Worm (Caenorhabditis elegans): ENCODE data around the gene F35D11.3.

DNA sequence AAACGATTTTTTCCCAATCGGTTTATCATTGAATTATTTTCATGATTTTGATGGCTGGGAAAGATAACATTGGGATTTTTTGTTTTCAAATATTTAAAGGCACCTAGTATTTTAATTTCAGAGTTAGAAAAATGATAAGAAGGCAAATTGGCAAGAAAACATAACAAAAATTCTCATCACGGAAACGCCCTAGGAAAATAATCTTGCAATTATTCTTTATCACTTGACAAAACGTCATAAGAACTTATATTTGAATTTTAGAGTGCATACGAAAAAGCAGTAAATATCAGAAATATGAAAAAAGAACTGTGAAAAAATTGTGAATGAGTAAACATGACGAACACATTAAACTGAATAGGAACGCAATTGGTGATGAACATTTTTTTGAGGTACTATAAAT, 49.2 kb downstream of the F35D11.3 start:
- no peak for TF ChIP-seq pha-2 (tag; optimal IDR thresholded peaks at IDR 0.05)
- TF ChIP-seq pat-9 (tag; optimal IDR thresholded peaks at IDR 0.05) = no peak
- TF ChIP-seq K02D7.2 (tag; optimal IDR thresholded peaks at IDR 0.05) = no peak
- no peak for TF ChIP-seq elt-2 (tag; optimal IDR thresholded peaks at IDR 0.05)
- no peak for TF ChIP-seq tbx-7 (tag; optimal IDR thresholded peaks at IDR 0.05)
- TF ChIP-seq unc-3 (GFP tag; conservative IDR thresholded peaks at IDR 0.05) = no peak
- TF ChIP-seq unc-3 (tag; optimal IDR thresholded peaks at IDR 0.05) = no peak
- TF ChIP-seq ttx-3 (tag; optimal IDR thresholded peaks at IDR 0.05) = no peak
- TF ChIP-seq F13H6.1 (tag; optimal IDR thresholded peaks at IDR 0.05) = no peak
- TF ChIP-seq sox-4 (tag; optimal IDR thresholded peaks at IDR 0.05) = no peak
- TF ChIP-seq ceh-45 (GFP tag; IDR thresholded peaks at IDR 0.05) = no peak
- TF ChIP-seq pqm-1 (tag; optimal IDR thresholded peaks at IDR 0.05) = no peak

All from whole organism, late embryonic.